Worm (Caenorhabditis elegans): ENCODE measurements around the gene grl-26.

Gene grl-26

DNA sequence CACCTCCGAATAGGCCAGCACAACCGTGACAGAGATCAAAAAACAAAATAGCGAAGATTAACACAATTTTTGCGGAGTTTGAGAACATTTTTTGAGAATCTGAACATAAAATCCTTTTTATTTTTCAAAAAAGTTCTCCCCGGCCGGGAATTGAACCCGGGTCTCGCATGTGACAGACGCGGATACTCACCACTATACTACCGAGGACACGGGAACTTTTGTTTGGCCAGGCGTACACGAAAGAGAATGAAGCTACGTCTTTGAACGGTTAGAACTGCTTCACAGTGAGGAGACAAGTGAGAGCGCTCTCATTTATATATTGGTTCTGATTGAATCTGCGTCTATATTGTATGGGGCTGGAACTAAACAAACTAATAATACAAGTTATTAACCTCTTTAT lies at the start of gene grl-26:
grl-26 (minus strand) TSS at position 318 of the 400 bp plus-strand sequence.
- TF ChIP-seq ceh-32 (tag; optimal IDR thresholded peaks at IDR 0.05; ENCODE audit: poor library complexity) (no peak), D1046.2 (GFP tag; IDR thresholded peaks at IDR 0.05) (peak; percentile 89; the same call in 1 of the 2 replicates), unc-62 (GFP tag; optimal IDR thresholded peaks at IDR 0.05 in 1 of 2) (no peak), unc-62 (tag; optimal IDR thresholded peaks at IDR 0.05) (no peak), nhr-237 (tag; optimal IDR thresholded peaks at IDR 0.05) (no peak), sdz-12 (GFP tag; optimal IDR thresholded peaks at IDR 0.05) (peak; percentile 71), duxl-1 (tag; optimal IDR thresholded peaks at IDR 0.05; ENCODE audit: poor library complexity) (peak; percentile 77), nhr-6 (tag; optimal IDR thresholded peaks at IDR 0.05) (no peak), daf-8 (GFP tag; IDR thresholded peaks at IDR 0.05) (no peak), php-3 (GFP tag; IDR thresholded peaks at IDR 0.05) (peak; percentile 66; the same call in 1 of the 2 replicates), hif-1 (tag; optimal IDR thresholded peaks at IDR 0.05) (peak in 1 of 2 experiments; percentile 52), dmd-8 (GFP tag; IDR thresholded peaks at IDR 0.05) (peak; percentile 83), spr-3 (GFP tag; optimal IDR thresholded peaks at IDR 0.05) (peak; percentile 72), lin-13 (GFP tag; optimal IDR thresholded peaks at IDR 0.05) (no peak), tra-1 (GFP tag; IDR thresholded peaks at IDR 0.05) (peak; percentile 75), nhr-77 (tag; optimal IDR thresholded peaks at IDR 0.05) (peak; percentile 55), F26F4.8 (GFP tag; conservative IDR thresholded peaks at IDR 0.05) (peak; percentile 86; the same call in 1 of the 2 replicates), zip-2 (tag; optimal IDR thresholded peaks at IDR 0.05) (peak; percentile 53), daf-12 (tag; optimal IDR thresholded peaks at IDR 0.05) (no peak), Y5F2A.4 (GFP tag; optimal IDR thresholded peaks at IDR 0.05) (peak; percentile 24), egl-43 (GFP tag; IDR thresholded peaks at IDR 0.05) (peak; percentile 90), lin-29 (GFP tag; IDR thresholded peaks at IDR 0.05) (no peak), ceh-20 (GFP tag; IDR thresholded peaks at IDR 0.05) (peak; percentile 55), lin-39 (tag; optimal IDR thresholded peaks at IDR 0.05) (no peak), F37D6.2 (tag; optimal IDR thresholded peaks at IDR 0.05) (peak; percentile 16), F44E2.7 (GFP tag; IDR thresholded peaks at IDR 0.05) (peak; percentile 65; the same call in 1 of the 2 replicates), dpl-1 (GFP tag; optimal IDR thresholded peaks at IDR 0.05) (no peak), nhr-48 (tag; optimal IDR thresholded peaks at IDR 0.05) (no peak), ztf-11 (tag; optimal IDR thresholded peaks at IDR 0.05) (no peak), mep-1 (tag; optimal IDR thresholded peaks at IDR 0.05) (no peak), lin-15B (tag; optimal IDR thresholded peaks at IDR 0.05) (no peak), madf-5 (GFP tag; IDR thresholded peaks at IDR 0.05) (peak; percentile 65 to 94; a peak in 2 of 4 replicates), attf-4 (tag; optimal IDR thresholded peaks at IDR 0.05) (no peak), daf-19 (GFP tag; conservative IDR thresholded peaks at IDR 0.05) (no peak), lsy-2 (tag; optimal IDR thresholded peaks at IDR 0.05) (no peak), ZK337.2 (GFP tag; IDR thresholded peaks at IDR 0.05) (0 out of 2 replicates have a peak, but pooled peaks have one; percentile 59), Y105C5A.15 (GFP tag; IDR thresholded peaks at IDR 0.05) (0 out of 2 replicates have a peak, but pooled peaks have one; percentile 51), nhr-25 (tag; optimal IDR thresholded peaks at IDR 0.05; ENCODE audit: borderline replicate concordance, insufficient read depth) (no peak), spr-1 (tag; optimal IDR thresholded peaks at IDR 0.05) (peak; percentile 59), fos-1 (tag; optimal IDR thresholded peaks at IDR 0.05) (no peak), cey-2 (tag; optimal IDR thresholded peaks at IDR 0.05; ENCODE audit: borderline replicate concordance, insufficient read depth) (no peak), ceh-62 (tag; optimal IDR thresholded peaks at IDR 0.05) (no peak), Y48G9A.11 (GFP tag; IDR thresholded peaks at IDR 0.05) (peak; percentile 82), fkh-10 (GFP tag; optimal IDR thresholded peaks at IDR 0.05) (no peak), jun-1 (tag; optimal IDR thresholded peaks at IDR 0.05) (no peak), ceh-28 (tag; optimal IDR thresholded peaks at IDR 0.05) (no peak), pqm-1 (tag; optimal IDR thresholded peaks at IDR 0.05) (no peak), dve-1 (tag; optimal IDR thresholded peaks at IDR 0.05; ENCODE audit: insufficient read depth) (peak; percentile 59), snpc-4 (tag; optimal IDR thresholded peaks at IDR 0.05) (no peak), arid-1 (GFP tag; conservative IDR thresholded peaks at IDR 0.05) (peak; percentile 93), ceh-44 (GFP tag; IDR thresholded peaks at IDR 0.05) (peak; percentile 91)
